Fruit fly (Drosophila melanogaster) whole organism, embryonic: Measurements from ENCODE around the gene CG1910.

ENCODE experiments used
- ATbp ChIP-seq: fragments of 200-800 bp; sonication (Bioruptor generic); optimal IDR thresholded peaks from 2 replicates; lab custom pipeline; 2017; ENCODE audit warnings: missing biosample characterization, mild to moderate bottlenecking, missing genetic modification characterization, missing genetic modification reagents
- BtbVII ChIP-seq: fragments of 200-800 bp; sonication (Bioruptor generic); optimal IDR thresholded peaks from 3 replicates; lab custom pipeline; 2017; ENCODE audit warnings: missing biosample characterization, mild to moderate bottlenecking, missing genetic modification characterization
- CG10267 ChIP-seq: fragments of 200-800 bp; sonication (Bioruptor generic); optimal IDR thresholded peaks from 2 replicates; lab custom pipeline; 2018; ENCODE audit warnings: missing biosample characterization, mild to moderate bottlenecking, missing genetic modification characterization, moderate library complexity
- CG11093 ChIP-seq: fragments of 200-800 bp; sonication (Bioruptor generic); IDR thresholded peaks from 3 replicates; pipeline ENCODE4 v1.3.6; 2022; ENCODE audit warnings: missing biosample characterization, missing genetic modification characterization
- CG12155 ChIP-seq: fragments of 200-800 bp; sonication (Bioruptor generic); optimal IDR thresholded peaks from 3 replicates; lab custom pipeline; 2016; ENCODE audit warnings: missing biosample characterization, missing genetic modification characterization
- CG15696 ChIP-seq: fragments of 200-800 bp; sonication (Bioruptor generic); optimal IDR thresholded peaks from 2 replicates; lab custom pipeline; 2019; ENCODE audit warnings: missing biosample characterization, mild to moderate bottlenecking, missing genetic modification characterization, moderate library complexity
- CG1603 ChIP-seq: fragments of 200-800 bp; sonication (Bioruptor generic); optimal IDR thresholded peaks from 2 replicates; lab custom pipeline; 2019; ENCODE audit warnings: missing biosample characterization, mild to moderate bottlenecking, missing genetic modification characterization, moderate library complexity
- CG1647 ChIP-seq: fragments of 200-800 bp; sonication (Bioruptor generic); optimal IDR thresholded peaks from 3 replicates; lab custom pipeline; 2016; ENCODE audit warnings: missing biosample characterization, missing genetic modification characterization
- CG18599 ChIP-seq: fragments of 200-800 bp; sonication (Bioruptor generic); optimal IDR thresholded peaks from 3 replicates; lab custom pipeline; 2017; ENCODE audit warnings: missing biosample characterization, missing genetic modification characterization, mild to moderate bottlenecking, moderate library complexity, missing genetic modification reagents
- CG2712 ChIP-seq: fragments of 200-800 bp; optimal IDR thresholded peaks from 3 replicates; lab custom pipeline; 2019; ENCODE audit warnings: missing biosample characterization, mild to moderate bottlenecking, missing genetic modification characterization, moderate library complexity
- CG30020 ChIP-seq: fragments of 200-800 bp; optimal IDR thresholded peaks from 2 replicates; lab custom pipeline; 2019; ENCODE audit warnings: missing biosample characterization, mild to moderate bottlenecking, missing genetic modification characterization, moderate library complexity
- CG3163 ChIP-seq: fragments of 200-800 bp; sonication (Bioruptor generic); optimal IDR thresholded peaks from 3 replicates; lab custom pipeline; 2016; ENCODE audit warnings: missing biosample characterization, missing genetic modification characterization
- CG4730 ChIP-seq: fragments of 200-800 bp; sonication (Bioruptor generic); IDR thresholded peaks from 2 replicates; pipeline ENCODE4 v1.3.6; 2022; ENCODE audit warnings: missing biosample characterization, missing genetic modification characterization
- CG6813 ChIP-seq: fragments of 200-800 bp; sonication (Bioruptor generic); optimal IDR thresholded peaks from 2 replicates; lab custom pipeline; 2017; ENCODE audit warnings: missing biosample characterization, missing genetic modification characterization, mild to moderate bottlenecking, moderate library complexity, missing genetic modification reagents
- CG8359 ChIP-seq: fragments of 200-800 bp; sonication (Bioruptor generic); optimal IDR thresholded peaks from 2 replicates; lab custom pipeline; 2017; ENCODE audit warnings: missing biosample characterization, mild to moderate bottlenecking, missing genetic modification characterization, borderline replicate concordance
- CG9932 ChIP-seq: fragments of 200-800 bp; sonication (Bioruptor generic); IDR thresholded peaks from 2 replicates; pipeline ENCODE4 v1.3.6; 2022; ENCODE audit warnings: missing biosample characterization, missing genetic modification characterization
- ERR ChIP-seq: fragments of 200-800 bp; sonication (Bioruptor generic); optimal IDR thresholded peaks from 2 replicates; lab custom pipeline; 2016; ENCODE audit warnings: missing biosample characterization, missing genetic modification characterization
- Ets97D ChIP-seq: fragments of 200-800 bp; sonication (Bioruptor generic); optimal IDR thresholded peaks from 3 replicates; lab custom pipeline; 2016; ENCODE audit warnings: missing biosample characterization, missing genetic modification characterization
- H2.0 ChIP-seq: fragments of 200-800 bp; sonication (Bioruptor generic); IDR thresholded peaks from 2 replicates; pipeline ENCODE4 v1.3.6; 2022; ENCODE audit warnings: missing biosample characterization, missing genetic modification characterization
- HLH4C ChIP-seq: fragments of 200-800 bp; sonication (Bioruptor generic); IDR thresholded peaks from 3 replicates; pipeline ENCODE4 v1.3.6; 2022; ENCODE audit warnings: missing biosample characterization, missing genetic modification characterization; ENCODE audit not compliant: partially characterized antibody
- Hr39 ChIP-seq: fragments of >200 bp; optimal IDR thresholded peaks from 2 replicates; lab custom pipeline; 2017
- Mad ChIP-seq: fragments of 200-800 bp; sonication (Bioruptor generic); optimal IDR thresholded peaks from 2 replicates; lab custom pipeline; 2016; ENCODE audit warnings: missing biosample characterization, missing genetic modification characterization
- Scr ChIP-seq: fragments of 200-800 bp; sonication (Bioruptor generic); IDR thresholded peaks from 2 replicates; pipeline ENCODE4 v1.3.6; 2022; ENCODE audit warnings: missing biosample characterization, missing genetic modification characterization; ENCODE audit not compliant: partially characterized antibody
- Side ChIP-seq: fragments of 200-800 bp; sonication (Bioruptor generic); optimal IDR thresholded peaks from 2 replicates; lab custom pipeline; 2016; ENCODE audit warnings: missing biosample characterization, missing genetic modification characterization
- ac ChIP-seq: fragments of 200-800 bp; sonication (Bioruptor generic); optimal IDR thresholded peaks from 3 replicates; lab custom pipeline; 2017; ENCODE audit warnings: missing biosample characterization, mild to moderate bottlenecking, missing genetic modification characterization
- amos ChIP-seq: fragments of 200-800 bp; sonication (Bioruptor generic); IDR thresholded peaks from 2 replicates; pipeline ENCODE4 v1.3.6; 2022; ENCODE audit warnings: missing biosample characterization, missing genetic modification characterization; ENCODE audit not compliant: partially characterized antibody
- ato ChIP-seq: fragments of 200-800 bp; sonication (Bioruptor generic); IDR thresholded peaks from 2 replicates; pipeline ENCODE4 v1.3.6; 2022; ENCODE audit warnings: missing biosample characterization, missing genetic modification characterization; ENCODE audit not compliant: partially characterized antibody
- bab2 ChIP-seq: fragments of 200-800 bp; sonication (Bioruptor generic); optimal IDR thresholded peaks from 2 replicates; lab custom pipeline; 2016; ENCODE audit warnings: missing biosample characterization, missing genetic modification characterization
- bcd ChIP-seq: fragments of 200-800 bp; sonication (Bioruptor generic); optimal IDR thresholded peaks from 2 replicates; lab custom pipeline; 2017; ENCODE audit warnings: missing biosample characterization, mild to moderate bottlenecking, missing genetic modification characterization
- jigr1 ChIP-seq: fragments of 200-800 bp; sonication (Bioruptor generic); IDR thresholded peaks from 3 replicates; pipeline ENCODE4 v1.3.6; 2022; ENCODE audit warnings: missing biosample characterization, missing genetic modification characterization
- kah ChIP-seq: fragments of 200-800 bp; sonication (Bioruptor generic); optimal IDR thresholded peaks from 2 replicates; lab custom pipeline; 2018; ENCODE audit warnings: missing biosample characterization, mild to moderate bottlenecking, missing genetic modification characterization
- nau ChIP-seq: fragments of 200-800 bp; sonication (Bioruptor generic); optimal IDR thresholded peaks from 3 replicates; lab custom pipeline; 2017; ENCODE audit warnings: missing biosample characterization, mild to moderate bottlenecking, missing genetic modification characterization, missing genetic modification reagents
- peb ChIP-seq: fragments of 200-800 bp; sonication (Bioruptor generic); IDR thresholded peaks from 2 replicates; pipeline ENCODE4 v1.3.6; 2022; ENCODE audit warnings: missing biosample characterization, missing genetic modification characterization
- pros ChIP-seq: fragments of 200-800 bp; sonication (Bioruptor generic); optimal IDR thresholded peaks from 3 replicates; lab custom pipeline; 2019; ENCODE audit warnings: missing biosample characterization, mild to moderate bottlenecking, missing genetic modification characterization, moderate library complexity
- psq ChIP-seq: fragments of 200-800 bp; sonication (Bioruptor generic); optimal IDR thresholded peaks from 2 replicates; lab custom pipeline; 2017; ENCODE audit warnings: missing biosample characterization, missing genetic modification characterization
- ranshi ChIP-seq: fragments of 200-800 bp; sonication (Bioruptor generic); IDR thresholded peaks from 2 replicates; pipeline ENCODE4 v1.3.6; 2022; ENCODE audit warnings: missing biosample characterization, missing genetic modification characterization
- salm ChIP-seq: fragments of 200-800 bp; sonication (Bioruptor generic); optimal IDR thresholded peaks from 2 replicates; lab custom pipeline; 2018; ENCODE audit warnings: missing biosample characterization, mild to moderate bottlenecking, missing genetic modification characterization
- sc ChIP-seq, 3 experiments: fragments of >200 bp in 2 of 3; fragments of 200-800 bp in 1 of 3; sonication (Bioruptor generic) in 1 of 3; optimal IDR thresholded peaks; 2 replicates in 2 of 3; 3 replicates in 1 of 3; lab custom pipeline; 2017; ENCODE audit warnings: mild to moderate bottlenecking in 1 of 3, missing biosample characterization in 1 of 3, missing genetic modification characterization in 1 of 3, missing genetic modification reagents in 1 of 3
- sd ChIP-seq: fragments of 200-800 bp; sonication (Bioruptor generic); optimal IDR thresholded peaks from 3 replicates; lab custom pipeline; 2018; ENCODE audit warnings: missing biosample characterization, mild to moderate bottlenecking, missing genetic modification characterization, moderate library complexity
- sens ChIP-seq: fragments of 200-800 bp; sonication (Bioruptor generic); peaks from one replicate; lab custom pipeline; 2016; ENCODE audit warnings: missing biosample characterization, missing genetic modification characterization
- slbo ChIP-seq: fragments of 200-800 bp; sonication (Bioruptor generic); IDR thresholded peaks from 2 replicates; pipeline ENCODE4 v1.3.6; 2022; ENCODE audit warnings: missing biosample characterization, missing genetic modification characterization
- tap ChIP-seq: fragments of 200-800 bp; optimal IDR thresholded peaks from 3 replicates; lab custom pipeline; 2019; ENCODE audit warnings: missing biosample characterization, mild to moderate bottlenecking, missing genetic modification characterization, moderate library complexity
- tll ChIP-seq, 2 experiments: fragments of 200-800 bp in 1 of 2; fragments of >200 bp in 1 of 2; sonication (Bioruptor generic) in 1 of 2; optimal IDR thresholded peaks; 2 replicates each; lab custom pipeline; 2017 to 2019; ENCODE audit warnings: missing biosample characterization in 2 of 2, missing genetic modification characterization in 2 of 2, mild to moderate bottlenecking in 1 of 2, moderate library complexity in 1 of 2
- zfh2 ChIP-seq: fragments of 200-800 bp; sonication (Bioruptor generic); optimal IDR thresholded peaks from 2 replicates; lab custom pipeline; 2016; ENCODE audit warnings: missing biosample characterization, missing genetic modification characterization

Gene CG1910

dm6 chr3R:31704524-31705215 lies 42.8 kb upstream of the CG1910 start (continued):
- peak in 1 of 2 experiments; percentile 100 for TF ChIP-seq tll (GFP tag; optimal IDR thresholded peaks at IDR 0.05; lab: Kevin White, UChicago)
- peak; percentile 79 for TF ChIP-seq sens
- TF ChIP-seq sd (tag; lab: Kevin White, UChicago), result no peak
- TF ChIP-seq CG3163 (GFP tag; lab: Kevin White, UChicago), result no peak
- TF ChIP-seq CG11093 (GFP tag; lab: Robert Waterston, UW), result peak; percentile 38; the same call in 1 of the 3 replicates
- no peak for TF ChIP-seq Mad
- no peak for TF ChIP-seq ato (GFP tag; lab: Robert Waterston, UW)
- TF ChIP-seq zfh2 (GFP tag; lab: Kevin White, UChicago), result no peak
- TF ChIP-seq CG10267 (tag; lab: Kevin White, UChicago), result peak; percentile 71
- TF ChIP-seq CG8359 (GFP tag; lab: Kevin White, UChicago), result peak; percentile 20
- TF ChIP-seq CG18599 (GFP tag; lab: Kevin White, UChicago), result no peak
- no peak for TF ChIP-seq Side (GFP tag; lab: Kevin White, UChicago)
- no peak for TF ChIP-seq salm (tag; lab: Kevin White, UChicago)
- no peak for TF ChIP-seq Ets97D (GFP tag; lab: Kevin White, UChicago)
- peak; percentile 77 for TF ChIP-seq pros
- TF ChIP-seq jigr1, result no peak
- peak; percentile 13 for TF ChIP-seq tap
- TF ChIP-seq CG1647 (GFP tag; lab: Kevin White, UChicago), result no peak
- TF ChIP-seq ERR, result no peak
- TF ChIP-seq CG30020 (tag; lab: Kevin White, UChicago), result no peak
- TF ChIP-seq nau (GFP tag; lab: Kevin White, UChicago), result no peak
- TF ChIP-seq peb (GFP tag; lab: Robert Waterston, UW), result peak; percentile 40; the same call in 1 of the 2 replicates
- TF ChIP-seq ranshi (GFP tag; lab: Robert Waterston, UW), result peak; percentile 39; the same call in 1 of the 2 replicates
- no peak for TF ChIP-seq Scr (GFP tag; lab: Robert Waterston, UW)
- TF ChIP-seq CG4730, result 0 out of 2 replicates have a peak, but pooled peaks have one; percentile 15
- TF ChIP-seq slbo (GFP tag; lab: Robert Waterston, UW), result no peak
- TF ChIP-seq kah (GFP tag; lab: Kevin White, UChicago), result no peak
- TF ChIP-seq CG6813 (GFP tag; lab: Kevin White, UChicago), result peak; percentile 22
- TF ChIP-seq CG15696 (tag; lab: Kevin White, UChicago), result peak; percentile 97
- TF ChIP-seq ac (GFP tag; lab: Kevin White, UChicago), result peak; percentile 79
- TF ChIP-seq CG12155, result peak; percentile 23
- TF ChIP-seq CG1603 (tag; lab: Kevin White, UChicago), result peak; percentile 48
- TF ChIP-seq CG9932, result no peak
- no peak for TF ChIP-seq HLH4C (GFP tag; lab: Robert Waterston, UW)
- no peak for TF ChIP-seq psq (GFP tag; lab: Kevin White, UChicago)
- TF ChIP-seq sc (optimal IDR thresholded peaks at IDR 0.05; lab: Kevin White, UChicago), result no peak
- TF ChIP-seq sc (GFP tag; optimal IDR thresholded peaks at IDR 0.05; lab: Kevin White, UChicago), result peak; percentile 45
- TF ChIP-seq BtbVII (GFP tag; lab: Kevin White, UChicago), result no peak
- TF ChIP-seq bcd (GFP tag; lab: Kevin White, UChicago), result peak; percentile 11
- no peak for TF ChIP-seq amos (GFP tag; lab: Robert Waterston, UW)
- no peak for TF ChIP-seq Hr39 (lab: Kevin White, UChicago)
- peak; percentile 88 for TF ChIP-seq CG2712 (tag; lab: Kevin White, UChicago)
- no peak for TF ChIP-seq bab2 (GFP tag; lab: Kevin White, UChicago)
- TF ChIP-seq ATbp (GFP tag; lab: Kevin White, UChicago), result no peak
- peak; percentile 18; the same call in 1 of the 2 replicates for TF ChIP-seq H2.0
